Worm (Caenorhabditis elegans) whole organism, mixed stage, embryonic: ENCODE data around the gene F53A9.1.

Source experiments
- ham-2 ChIP-seq: fragments of 200-800 bp; sonication (Bioruptor generic); optimal IDR thresholded peaks from 2 replicates; lab custom pipeline; 2018; ENCODE audit warnings: mild to moderate bottlenecking, missing genetic modification characterization, missing compliant biosample characterization
- pha-4 ChIP-seq: fragments of 150-350 bp; optimal IDR thresholded peaks from 2 replicates; lab custom pipeline; 2018; ENCODE audit warnings: missing biosample characterization, missing genetic modification reagents, missing genetic modification characterization
- zip-8 ChIP-seq: fragments of 150-350 bp; optimal IDR thresholded peaks from 2 replicates; lab custom pipeline; 2014; ENCODE audit warnings: missing biosample characterization, missing genetic modification characterization

ce11 chrX:8752546-8752945 is 41.2 kb downstream of the F53A9.1 start:
- TF ChIP-seq pha-4 (tag; lab: Kevin White, UChicago), result no peak
- no peak for TF ChIP-seq ham-2
- TF ChIP-seq zip-8 (tag; lab: Kevin White, UChicago), result no peak
